Worm (Caenorhabditis elegans) whole organism, L2 larva: ENCODE results near the gene F31E3.12.

Source experiments
- C34F6.9 ChIP-seq: fragments of 150-350 bp; optimal IDR thresholded peaks from 2 replicates; lab custom pipeline; 2014; ENCODE audit warnings: missing biosample characterization, missing genetic modification characterization
- F13H6.1 ChIP-seq: sonication (generic microtip); optimal IDR thresholded peaks from 2 replicates; lab custom pipeline; 2016; ENCODE audit warnings: missing genetic modification characterization, missing compliant biosample characterization
- Y55F3AM.14 ChIP-seq: fragments of 200-800 bp; sonication (Bioruptor generic); optimal IDR thresholded peaks from 2 replicates; lab custom pipeline; 2018; ENCODE audit warnings: mild to moderate bottlenecking, missing genetic modification characterization, missing compliant biosample characterization
- ZK546.5 ChIP-seq: sonication (generic microtip); optimal IDR thresholded peaks from 2 replicates; lab custom pipeline; 2017; ENCODE audit warnings: missing biosample characterization, missing genetic modification characterization
- aly-2 ChIP-seq: fragments of 150-350 bp; optimal IDR thresholded peaks from 2 replicates; lab custom pipeline; 2014; ENCODE audit warnings: missing biosample characterization, missing genetic modification characterization
- ama-1 ChIP-seq: fragments of 150-350 bp; optimal IDR thresholded peaks from 2 replicates; lab custom pipeline; 2018; ENCODE audit warnings: inconsistent platforms
- crh-2 ChIP-seq: sonication (generic microtip); optimal IDR thresholded peaks from 2 replicates; lab custom pipeline; 2017; ENCODE audit warnings: missing biosample characterization, missing genetic modification characterization
- dmd-4 ChIP-seq: sonication (generic microtip); optimal IDR thresholded peaks from 2 replicates; lab custom pipeline; 2017; ENCODE audit warnings: missing biosample characterization, missing genetic modification characterization
- egl-27 ChIP-seq: sonication (generic microtip); optimal IDR thresholded peaks from 3 replicates; lab custom pipeline; 2017; ENCODE audit warnings: missing biosample characterization, missing genetic modification reagents, missing genetic modification characterization
- elt-3 ChIP-seq: sonication (generic microtip); optimal IDR thresholded peaks from 2 replicates; lab custom pipeline; 2017; ENCODE audit warnings: missing biosample characterization, missing genetic modification characterization
- fos-1 ChIP-seq: fragments of 150-350 bp; optimal IDR thresholded peaks from 2 replicates; lab custom pipeline; 2014; ENCODE audit warnings: missing biosample characterization, missing genetic modification characterization
- gmeb-1 ChIP-seq: fragments of 150-350 bp; optimal IDR thresholded peaks from 2 replicates; lab custom pipeline; 2014; ENCODE audit warnings: missing biosample characterization, missing genetic modification characterization
- lin-13 ChIP-seq: fragments of 150-350 bp; optimal IDR thresholded peaks from 2 replicates; lab custom pipeline; 2014; ENCODE audit warnings: missing biosample characterization, missing genetic modification reagents, missing genetic modification characterization
- lin-39 ChIP-seq: fragments of 150-350 bp; optimal IDR thresholded peaks from 2 replicates; lab custom pipeline; 2014; ENCODE audit warnings: missing biosample characterization, missing genetic modification reagents, missing genetic modification characterization
- lsy-2 ChIP-seq, 2 experiments: fragments of 150-350 bp in 1 of 2; sonication (generic microtip) in 1 of 2; optimal IDR thresholded peaks; 2 replicates each; lab custom pipeline; 2014 to 2017; ENCODE audit warnings: missing biosample characterization in 2 of 2, missing genetic modification characterization in 2 of 2
- mab-5 ChIP-seq: fragments of 150-350 bp; optimal IDR thresholded peaks from 2 replicates; lab custom pipeline; 2014; ENCODE audit warnings: missing biosample characterization, missing genetic modification characterization
- mdl-1 ChIP-seq, 2 experiments: fragments of 150-350 bp in 1 of 2; sonication (generic microtip) in 1 of 2; optimal IDR thresholded peaks; 2 replicates each; lab custom pipeline; 2017; ENCODE audit warnings: missing biosample characterization in 2 of 2, missing genetic modification characterization in 2 of 2
- nhr-12 ChIP-seq: fragments of 150-350 bp; optimal IDR thresholded peaks from 2 replicates; lab custom pipeline; 2014; ENCODE audit warnings: missing biosample characterization, missing genetic modification characterization
- nhr-129 ChIP-seq: fragments of 150-350 bp; optimal IDR thresholded peaks from 2 replicates; lab custom pipeline; 2014; ENCODE audit warnings: missing biosample characterization, missing genetic modification characterization
- nhr-23 ChIP-seq: fragments of 150-350 bp; optimal IDR thresholded peaks from 2 replicates; lab custom pipeline; 2014; ENCODE audit warnings: missing biosample characterization, missing genetic modification reagents, missing genetic modification characterization
- nhr-6 ChIP-seq: fragments of 150-350 bp; optimal IDR thresholded peaks from 2 replicates; lab custom pipeline; 2014; ENCODE audit warnings: missing biosample characterization, missing genetic modification characterization
- peb-1 ChIP-seq: fragments of 150-350 bp; optimal IDR thresholded peaks from 2 replicates; lab custom pipeline; 2014; ENCODE audit warnings: missing biosample characterization, missing genetic modification characterization
- sem-4 ChIP-seq: fragments of 150-350 bp; optimal IDR thresholded peaks from 2 replicates; lab custom pipeline; 2014; ENCODE audit warnings: missing biosample characterization, missing genetic modification reagents, missing genetic modification characterization
- skn-1 ChIP-seq: sonication (generic microtip); optimal IDR thresholded peaks from 2 replicates; lab custom pipeline; 2017; ENCODE audit warnings: missing biosample characterization, missing genetic modification characterization
- sma-9 ChIP-seq, 2 experiments: fragments of 150-350 bp in 1 of 2; sonication (generic microtip) in 1 of 2; optimal IDR thresholded peaks; 2 replicates each; lab custom pipeline; 2014 to 2016; ENCODE audit warnings: missing genetic modification characterization in 2 of 2, mild to moderate bottlenecking in 1 of 2, missing biosample characterization in 1 of 2, missing compliant biosample characterization in 1 of 2, missing genetic modification reagents in 1 of 2, moderate library complexity in 1 of 2
- unc-39 ChIP-seq: fragments of 150-350 bp; optimal IDR thresholded peaks from 2 replicates; lab custom pipeline; 2014; ENCODE audit warnings: missing biosample characterization, missing genetic modification characterization
- unc-55 ChIP-seq: fragments of 150-350 bp; sonication (generic microtip); optimal IDR thresholded peaks from 3 replicates; lab custom pipeline; 2014; ENCODE audit warnings: missing biosample characterization, missing genetic modification reagents, missing genetic modification characterization
- unc-62 ChIP-seq: fragments of 150-350 bp; optimal IDR thresholded peaks from 2 replicates; lab custom pipeline; 2014; ENCODE audit warnings: missing biosample characterization, missing genetic modification reagents, missing genetic modification characterization
- ztf-1 ChIP-seq: fragments of 200-800 bp; sonication (Bioruptor generic); conservative IDR thresholded peaks from 2 replicates; pipeline ENCODE4 v1.3.6; 2022; ENCODE audit warnings: missing genetic modification characterization, missing compliant biosample characterization
- ztf-4 ChIP-seq: fragments of 150-350 bp; optimal IDR thresholded peaks from 2 replicates; lab custom pipeline; 2014; ENCODE audit warnings: missing biosample characterization, missing genetic modification characterization

The F31E3.12 gene

DNA sequence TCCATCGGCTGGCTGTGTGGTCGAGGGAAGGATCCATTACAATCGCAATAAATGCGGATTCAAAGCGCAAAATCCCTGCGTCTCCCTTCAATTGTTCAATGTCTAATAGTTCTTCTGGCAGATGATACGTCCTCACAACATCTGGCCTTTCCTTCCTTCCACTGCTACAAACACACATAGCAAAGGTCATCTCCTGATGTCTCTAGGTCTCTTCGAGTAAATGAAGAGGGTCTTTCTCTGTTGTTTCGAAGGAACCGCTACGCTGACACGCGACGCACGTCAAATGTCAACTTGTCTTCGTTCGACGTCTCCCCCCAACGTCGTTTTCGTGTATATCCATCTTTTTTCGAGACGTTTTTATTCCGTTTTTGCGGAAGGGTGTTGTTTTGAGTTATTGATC, 9.7 kb downstream of the F31E3.12 start (continued):
- TF ChIP-seq skn-1 (tag; lab: Kevin White, UChicago) = no peak

DNA sequence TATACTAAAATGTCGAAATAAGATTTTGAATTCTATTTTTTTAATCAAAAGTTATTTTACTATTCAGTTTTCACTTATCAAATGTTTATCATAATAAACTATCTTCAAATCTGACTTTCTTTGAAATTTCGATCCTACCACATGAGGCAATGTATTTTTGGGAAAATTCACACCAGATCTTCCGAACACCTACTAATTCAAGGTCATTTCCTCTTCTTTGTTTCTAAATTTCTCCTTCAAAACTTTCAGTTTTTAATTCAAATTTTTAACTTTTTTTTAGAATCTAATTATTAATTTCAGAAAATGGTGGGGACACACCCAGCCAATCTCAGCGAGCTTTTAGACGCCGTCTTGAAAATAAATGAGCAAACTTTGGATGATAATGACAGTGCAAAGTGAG, 10.4 kb downstream of the F31E3.12 start, which contains the start of gene ceh-20:
Gene ceh-20 (plus strand): TSS at position 301 of the 400 bp plus-strand sequence.
- no peak for TF ChIP-seq lin-39 (tag; lab: Kevin White, UChicago)
- TF ChIP-seq nhr-12 = no peak
- TF ChIP-seq unc-55 (GFP tag; lab: Kevin White, UChicago) = no peak
- TF ChIP-seq ZK546.5 (tag; lab: Kevin White, UChicago) = no peak
- TF ChIP-seq ama-1 (lab: Kevin White, UChicago) = no peak
- no peak for TF ChIP-seq aly-2

DNA sequence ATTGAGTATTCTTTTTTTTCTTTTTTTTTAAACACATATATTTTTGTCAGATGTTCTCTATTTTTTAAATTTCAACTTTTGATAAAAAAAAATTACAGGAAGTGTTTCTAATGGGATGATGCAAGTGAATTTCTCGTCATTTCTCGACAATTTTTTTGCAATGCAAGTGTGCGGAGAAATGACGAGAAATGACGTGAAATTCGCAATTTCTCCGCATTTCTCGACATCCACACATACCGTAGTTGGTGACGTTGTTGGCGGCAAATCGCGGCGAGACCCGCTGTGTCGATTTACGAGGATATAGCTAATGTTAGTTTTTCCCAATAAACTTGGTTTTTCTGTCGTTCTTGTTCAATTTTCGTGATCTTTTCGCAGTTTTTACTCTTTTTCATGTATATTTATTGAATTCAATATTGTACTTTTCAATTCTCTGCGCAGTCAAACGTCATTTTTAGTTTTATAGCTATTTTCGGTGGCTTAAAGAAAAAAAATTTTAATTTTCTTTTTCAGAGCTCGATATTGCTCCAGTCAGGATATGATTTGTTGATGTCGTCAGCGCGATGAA, 12.9 kb downstream of the F31E3.12 start, which contains the start of gene F31E3.6:
Gene F31E3.6 (plus strand): TSS at position 93 of the 565 bp plus-strand sequence.
- TF ChIP-seq lsy-2 (tag; optimal IDR thresholded peaks at IDR 0.05; lab: Kevin White, UChicago) = peak; percentile 22 to 79

DNA sequence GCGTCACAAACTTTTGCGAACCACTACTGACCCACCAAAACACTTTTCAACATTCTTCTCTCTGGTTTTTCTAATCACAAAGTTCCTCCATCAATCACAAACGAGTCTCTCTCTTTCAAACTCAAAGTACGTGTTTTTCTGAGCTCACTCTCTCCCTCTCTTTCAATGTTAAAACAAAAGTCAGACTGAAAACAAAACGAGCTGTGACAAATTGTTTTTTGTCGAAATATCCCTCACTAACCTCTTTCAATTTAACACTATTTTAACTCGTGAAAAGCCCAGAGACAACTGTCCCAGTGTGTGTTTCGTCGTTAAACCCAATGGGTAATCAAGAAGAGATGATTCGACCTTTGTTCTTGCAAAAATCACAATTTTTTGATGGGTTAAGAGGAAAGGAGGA, 18.9 kb downstream of the F31E3.12 start:
- TF ChIP-seq gmeb-1 (no peak), lin-39 (tag; lab: Kevin White, UChicago) (peak; percentile 12), ztf-1 (no peak), sem-4 (tag; lab: Kevin White, UChicago) (peak; percentile 40), mdl-1 (tag; optimal IDR thresholded peaks at IDR 0.05; lab: Kevin White, UChicago) (no peak), egl-27 (tag; lab: Kevin White, UChicago) (peak; percentile 13), sma-9 (GFP tag; optimal IDR thresholded peaks at IDR 0.05; lab: Kevin White, UChicago) (peak; percentile 74), sma-9 (tag; optimal IDR thresholded peaks at IDR 0.05; lab: Kevin White, UChicago) (no peak), F13H6.1 (tag; lab: Kevin White, UChicago) (peak; percentile 87), lsy-2 (tag; optimal IDR thresholded peaks at IDR 0.05; lab: Kevin White, UChicago) (peak in 1 of 2 experiments; percentile 78), lin-13 (GFP tag; lab: Kevin White, UChicago) (peak; percentile 4), ztf-4 (tag; lab: Kevin White, UChicago) (peak; percentile 76), nhr-6 (tag; lab: Kevin White, UChicago) (peak; percentile 60), C34F6.9 (tag; lab: Kevin White, UChicago) (peak; percentile 70), unc-62 (GFP tag; lab: Kevin White, UChicago) (peak; percentile 62), mab-5 (peak; percentile 55), dmd-4 (tag; lab: Kevin White, UChicago) (no peak), unc-39 (no peak), nhr-129 (tag; lab: Kevin White, UChicago) (peak; percentile 82)

DNA sequence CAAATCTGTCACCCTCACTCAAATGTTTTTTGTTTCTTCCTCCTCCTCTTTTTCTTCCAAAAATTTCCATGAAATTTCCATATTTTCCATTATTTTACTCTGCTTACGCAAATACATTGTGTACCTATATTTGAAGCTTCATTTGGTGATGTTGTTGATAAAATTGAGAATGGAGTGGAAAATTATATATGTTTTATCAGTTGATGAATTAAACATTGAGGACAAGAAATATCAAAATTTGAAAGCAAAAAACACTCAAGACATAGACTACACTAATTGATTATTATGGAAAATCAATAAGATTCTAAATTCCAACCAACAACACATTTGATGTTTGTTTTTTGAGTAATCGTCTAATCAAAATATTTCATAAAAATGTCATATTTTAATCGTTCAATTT, 20.0 kb downstream of the F31E3.12 start:
- TF ChIP-seq fos-1 (tag; lab: Kevin White, UChicago) = peak; percentile 63
- no peak for TF ChIP-seq unc-39
- no peak for TF ChIP-seq C34F6.9 (tag; lab: Kevin White, UChicago)
- TF ChIP-seq peb-1 (tag; lab: Kevin White, UChicago) = no peak
- no peak for TF ChIP-seq nhr-129 (tag; lab: Kevin White, UChicago)

DNA sequence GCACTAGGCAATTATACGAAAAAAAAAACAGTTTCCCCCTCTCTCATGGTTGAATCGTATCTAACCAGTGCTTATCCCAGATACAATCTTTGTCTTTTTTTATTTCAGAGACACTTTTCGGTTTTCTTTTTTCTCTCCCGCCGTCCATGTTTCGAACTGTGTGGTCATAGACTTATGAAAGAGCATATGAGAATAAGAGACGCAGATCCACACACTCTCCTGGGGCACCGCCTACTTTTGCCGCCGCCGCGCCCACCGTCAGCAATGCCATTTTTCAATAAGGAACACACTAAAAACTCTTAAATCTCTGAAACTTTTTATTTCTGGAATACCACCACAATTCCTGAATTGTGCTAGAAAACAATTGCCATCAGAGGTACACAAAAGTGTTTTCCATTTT, 20.7 kb downstream of the F31E3.12 start, which contains the start of gene prk-1:
Gene prk-1 (plus strand): TSS at position 269 of the 400 bp plus-strand sequence.
- TF ChIP-seq unc-39 (no peak), nhr-23 (tag; lab: Kevin White, UChicago) (no peak), nhr-6 (tag; lab: Kevin White, UChicago) (no peak), elt-3 (no peak), crh-2 (tag; lab: Kevin White, UChicago) (no peak), ztf-1 (no peak), mab-5 (no peak), ztf-4 (tag; lab: Kevin White, UChicago) (no peak)

DNA sequence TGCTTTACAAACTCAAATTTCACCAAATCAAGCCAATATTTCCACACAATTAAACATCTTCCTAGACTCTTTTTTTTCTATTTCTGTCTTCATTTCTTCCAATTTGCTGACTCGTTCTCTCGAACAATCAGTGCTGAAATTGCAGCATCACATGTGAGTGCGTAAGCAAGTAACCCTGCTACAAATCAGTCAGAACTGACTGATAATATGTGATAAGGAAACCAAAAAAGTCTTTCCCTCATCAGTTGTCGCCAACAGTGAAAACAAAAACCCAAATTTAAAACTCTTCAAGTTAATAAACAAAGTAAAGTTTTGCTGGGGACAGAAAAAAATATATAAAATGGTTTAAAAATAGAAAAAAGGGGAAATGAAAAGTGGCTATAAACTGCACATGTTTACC, 22.3 kb downstream of the F31E3.12 start:
- TF ChIP-seq gmeb-1 (peak; percentile 37), fos-1 (tag; lab: Kevin White, UChicago) (peak; percentile 90), Y55F3AM.14 (no peak)
